Fruit fly (Drosophila melanogaster) whole organism, embryonic: ENCODE data around the gene CG32428.

Experiments
- ATbp ChIP-seq: fragments of 200-800 bp; sonication (Bioruptor generic); optimal IDR thresholded peaks from 2 replicates; lab custom pipeline; 2017; ENCODE audit warnings: missing biosample characterization, mild to moderate bottlenecking, missing genetic modification characterization, missing genetic modification reagents
- CG10147 ChIP-seq: fragments of 200-800 bp; sonication (Bioruptor generic); optimal IDR thresholded peaks from 2 replicates; lab custom pipeline; 2019; ENCODE audit warnings: missing biosample characterization, mild to moderate bottlenecking, missing genetic modification characterization, moderate library complexity
- CG10209 ChIP-seq: fragments of 200-800 bp; sonication (Bioruptor generic); optimal IDR thresholded peaks from 3 replicates; lab custom pipeline; 2017; ENCODE audit warnings: missing biosample characterization, mild to moderate bottlenecking, missing genetic modification characterization, missing genetic modification reagents
- CG11695 ChIP-seq: fragments of 200-800 bp; sonication (Bioruptor generic); IDR thresholded peaks from 3 replicates; pipeline ENCODE4 v1.3.6; 2022; ENCODE audit warnings: missing biosample characterization, missing genetic modification characterization
- CG12071 ChIP-seq: fragments of 200-800 bp; sonication (Bioruptor generic); optimal IDR thresholded peaks from 3 replicates; lab custom pipeline; 2018; ENCODE audit warnings: missing biosample characterization, mild to moderate bottlenecking, missing genetic modification characterization
- CG12219 ChIP-seq: fragments of 200-800 bp; sonication (Bioruptor generic); optimal IDR thresholded peaks from 3 replicates; lab custom pipeline; 2018; ENCODE audit warnings: missing biosample characterization, mild to moderate bottlenecking, missing genetic modification characterization
- CG12659 ChIP-seq: fragments of 200-800 bp; sonication (Bioruptor generic); optimal IDR thresholded peaks from 3 replicates; lab custom pipeline; 2017; ENCODE audit warnings: mild to moderate bottlenecking, missing biosample characterization, missing genetic modification reagents, missing genetic modification characterization
- CG13424 ChIP-seq: fragments of 200-800 bp; sonication (Bioruptor generic); optimal IDR thresholded peaks from 2 replicates; lab custom pipeline; 2019; ENCODE audit warnings: missing biosample characterization, mild to moderate bottlenecking, missing genetic modification characterization, moderate library complexity
- CG14710 ChIP-seq: fragments of 200-800 bp; sonication (Bioruptor generic); optimal IDR thresholded peaks from 3 replicates; lab custom pipeline; 2019; ENCODE audit warnings: missing biosample characterization, mild to moderate bottlenecking, missing genetic modification characterization, moderate library complexity
- CG15514 ChIP-seq: fragments of 200-800 bp; sonication (Bioruptor generic); optimal IDR thresholded peaks from 3 replicates; lab custom pipeline; 2017; ENCODE audit warnings: missing biosample characterization, missing genetic modification characterization, mild to moderate bottlenecking, moderate library complexity, missing genetic modification reagents
- CG15601 ChIP-seq: fragments of 200-800 bp; sonication (Bioruptor generic); optimal IDR thresholded peaks from 3 replicates; lab custom pipeline; 2019; ENCODE audit warnings: missing biosample characterization, mild to moderate bottlenecking, missing genetic modification characterization, moderate library complexity
- CG18599 ChIP-seq: fragments of 200-800 bp; sonication (Bioruptor generic); optimal IDR thresholded peaks from 3 replicates; lab custom pipeline; 2017; ENCODE audit warnings: missing biosample characterization, missing genetic modification characterization, mild to moderate bottlenecking, moderate library complexity, missing genetic modification reagents
- CG31365 ChIP-seq: fragments of 200-800 bp; sonication (Bioruptor generic); optimal IDR thresholded peaks from 2 replicates; lab custom pipeline; 2018; ENCODE audit warnings: missing biosample characterization, mild to moderate bottlenecking, missing genetic modification characterization
- CG33557 ChIP-seq: fragments of 200-800 bp; sonication (Bioruptor generic); optimal IDR thresholded peaks from 2 replicates; lab custom pipeline; 2019; ENCODE audit warnings: missing biosample characterization, mild to moderate bottlenecking, missing genetic modification characterization, moderate library complexity
- CG4328 ChIP-seq: fragments of 200-800 bp; sonication (Bioruptor generic); optimal IDR thresholded peaks from 3 replicates; lab custom pipeline; 2017; ENCODE audit warnings: missing biosample characterization, missing genetic modification reagents, missing genetic modification characterization
- CG4707 ChIP-seq: fragments of 200-800 bp; sonication (Bioruptor generic); optimal IDR thresholded peaks from 2 replicates; lab custom pipeline; 2018; ENCODE audit warnings: missing biosample characterization, mild to moderate bottlenecking, missing genetic modification characterization, moderate library complexity
- CG5245 ChIP-seq: fragments of 200-800 bp; sonication (Bioruptor generic); optimal IDR thresholded peaks from 3 replicates; lab custom pipeline; 2016; ENCODE audit warnings: missing biosample characterization, missing genetic modification characterization
- CG6175 ChIP-seq: fragments of 200-800 bp; sonication (Bioruptor generic); IDR thresholded peaks from 3 replicates; pipeline ENCODE4 v1.3.6; 2022; ENCODE audit warnings: missing biosample characterization, missing genetic modification characterization
- CG6765 ChIP-seq: fragments of 200-800 bp; sonication (Bioruptor generic); optimal IDR thresholded peaks from 3 replicates; lab custom pipeline; 2017; ENCODE audit warnings: missing biosample characterization, mild to moderate bottlenecking, missing genetic modification characterization
- CG7745 ChIP-seq: fragments of 200-800 bp; sonication (Bioruptor generic); optimal IDR thresholded peaks from 2 replicates; lab custom pipeline; 2018; ENCODE audit warnings: missing biosample characterization, mild to moderate bottlenecking, missing genetic modification characterization, moderate library complexity
- CG7839 ChIP-seq: fragments of 200-800 bp; sonication (Bioruptor generic); optimal IDR thresholded peaks from 3 replicates; lab custom pipeline; 2018; ENCODE audit warnings: missing biosample characterization, mild to moderate bottlenecking, missing genetic modification characterization, moderate library complexity
- CG9817 ChIP-seq: fragments of 200-800 bp; sonication (Bioruptor generic); optimal IDR thresholded peaks from 2 replicates; lab custom pipeline; 2018; ENCODE audit warnings: missing biosample characterization, mild to moderate bottlenecking, missing genetic modification characterization, moderate library complexity
- Dek ChIP-seq: fragments of 200-800 bp; sonication (Bioruptor generic); optimal IDR thresholded peaks from 3 replicates; lab custom pipeline; 2019; ENCODE audit warnings: missing biosample characterization, mild to moderate bottlenecking, missing genetic modification characterization, moderate library complexity
- Fer1 ChIP-seq: fragments of 200-800 bp; sonication (Bioruptor generic); optimal IDR thresholded peaks from 2 replicates; lab custom pipeline; 2017; ENCODE audit warnings: missing biosample characterization, mild to moderate bottlenecking, missing genetic modification characterization
- Fer2 ChIP-seq: fragments of 200-800 bp; sonication (Bioruptor generic); optimal IDR thresholded peaks from 2 replicates; lab custom pipeline; 2018; ENCODE audit warnings: missing biosample characterization, mild to moderate bottlenecking, missing genetic modification characterization, moderate library complexity
- HLH3B ChIP-seq: fragments of 200-800 bp; sonication (Bioruptor generic); IDR thresholded peaks from 2 replicates; pipeline ENCODE4 v1.3.6; 2022; ENCODE audit warnings: missing biosample characterization, missing genetic modification characterization
- Hmr ChIP-seq: fragments of 200-800 bp; sonication (Bioruptor generic); optimal IDR thresholded peaks from 3 replicates; lab custom pipeline; 2017; ENCODE audit warnings: mild to moderate bottlenecking, missing biosample characterization, missing genetic modification reagents, missing genetic modification characterization
- Hr51 ChIP-seq, 2 experiments: fragments of 200-800 bp; sonication (Bioruptor generic); optimal IDR thresholded peaks; 2 replicates in 1 of 2; 3 replicates in 1 of 2; lab custom pipeline; 2016 to 2018; ENCODE audit warnings: missing biosample characterization in 2 of 2, missing genetic modification characterization in 2 of 2, mild to moderate bottlenecking in 1 of 2, moderate library complexity in 1 of 2
- Jarid2 ChIP-seq: fragments of 200-800 bp; sonication (Bioruptor generic); optimal IDR thresholded peaks from 3 replicates; lab custom pipeline; 2017; ENCODE audit warnings: mild to moderate bottlenecking, missing biosample characterization, missing genetic modification reagents, missing genetic modification characterization
- Lhr ChIP-seq: fragments of 200-800 bp; sonication (Bioruptor generic); optimal IDR thresholded peaks from 3 replicates; lab custom pipeline; 2017; ENCODE audit warnings: mild to moderate bottlenecking, missing biosample characterization, missing genetic modification reagents, missing genetic modification characterization
- PHDP ChIP-seq: fragments of 200-800 bp; sonication (Bioruptor generic); optimal IDR thresholded peaks from 3 replicates; lab custom pipeline; 2018; ENCODE audit warnings: missing biosample characterization, mild to moderate bottlenecking, missing genetic modification characterization, moderate library complexity
- Rfx ChIP-seq: fragments of 200-800 bp; sonication (Bioruptor generic); IDR thresholded peaks from 2 replicates; pipeline ENCODE4 v1.3.6; 2022; ENCODE audit warnings: missing biosample characterization, missing genetic modification characterization
- Vsx1 ChIP-seq: fragments of 200-800 bp; sonication (Bioruptor generic); optimal IDR thresholded peaks from 2 replicates; lab custom pipeline; 2017; ENCODE audit warnings: missing biosample characterization, mild to moderate bottlenecking, missing genetic modification characterization, missing genetic modification reagents
- Xrp1 ChIP-seq: fragments of 200-800 bp; sonication (Bioruptor generic); IDR thresholded peaks from 2 replicates; pipeline ENCODE4 v1.3.6; 2022; ENCODE audit warnings: missing biosample characterization, missing genetic modification characterization
- bsh ChIP-seq, 2 experiments: fragments of 200-800 bp; sonication (Bioruptor generic); optimal IDR thresholded peaks; 2 replicates each; lab custom pipeline; 2017 to 2018; ENCODE audit warnings: mild to moderate bottlenecking in 2 of 2, missing biosample characterization in 2 of 2, missing genetic modification characterization in 2 of 2, moderate library complexity in 1 of 2
- cwo ChIP-seq: fragments of 200-800 bp; sonication (Bioruptor generic); optimal IDR thresholded peaks from 3 replicates; lab custom pipeline; 2017; ENCODE audit warnings: missing biosample characterization, missing genetic modification characterization, mild to moderate bottlenecking, moderate library complexity, missing genetic modification reagents
- emc ChIP-seq: fragments of 200-800 bp; sonication (Bioruptor generic); optimal IDR thresholded peaks from 2 replicates; lab custom pipeline; 2016; ENCODE audit warnings: missing biosample characterization, missing genetic modification characterization
- hkb ChIP-seq, 2 experiments: fragments of 200-800 bp in 1 of 2; fragments of >200 bp in 1 of 2; sonication (Bioruptor generic) in 1 of 2; IDR thresholded peaks in 1 of 2; optimal IDR thresholded peaks in 1 of 2; 2 replicates each; pipeline versions ENCODE4 v1.3.6 to Lab custom; 2017 to 2022; ENCODE audit warnings: missing biosample characterization in 1 of 2, missing genetic modification characterization in 1 of 2
- lbe ChIP-seq: fragments of 200-800 bp; sonication (Bioruptor generic); optimal IDR thresholded peaks from 2 replicates; lab custom pipeline; 2016; ENCODE audit warnings: missing biosample characterization, mild to moderate bottlenecking, missing genetic modification characterization
- mirr ChIP-seq: fragments of 200-800 bp; sonication (Bioruptor generic); optimal IDR thresholded peaks from 3 replicates; lab custom pipeline; 2018; ENCODE audit warnings: missing biosample characterization, mild to moderate bottlenecking, missing genetic modification characterization
- nom ChIP-seq: fragments of 200-800 bp; sonication (Bioruptor generic); optimal IDR thresholded peaks from 2 replicates; lab custom pipeline; 2017; ENCODE audit warnings: missing biosample characterization, missing genetic modification characterization, mild to moderate bottlenecking, moderate library complexity, missing genetic modification reagents
- onecut ChIP-seq: fragments of 200-800 bp; sonication (Bioruptor generic); IDR thresholded peaks from 2 replicates; pipeline ENCODE4 v1.3.6; 2022; ENCODE audit warnings: missing biosample characterization, missing genetic modification characterization
- otp ChIP-seq: fragments of 200-800 bp; sonication (Bioruptor generic); IDR thresholded peaks from 3 replicates; pipeline ENCODE4, ENCODE4 v1.3.6; 2022; ENCODE audit warnings: missing biosample characterization, missing genetic modification characterization
- tgo ChIP-seq: fragments of 200-800 bp; sonication (Bioruptor generic); IDR thresholded peaks from 3 replicates; pipeline ENCODE4 v1.3.6; 2022; ENCODE audit warnings: missing biosample characterization, missing genetic modification characterization
- unpg ChIP-seq: fragments of 200-800 bp; sonication (Bioruptor generic); optimal IDR thresholded peaks from 3 replicates; lab custom pipeline; 2018; ENCODE audit warnings: missing biosample characterization, mild to moderate bottlenecking, missing genetic modification characterization, moderate library complexity
- vvl ChIP-seq: fragments of 200-800 bp; sonication (Bioruptor generic); IDR thresholded peaks from 2 replicates; pipeline ENCODE4 v1.3.6; 2022; ENCODE audit warnings: missing biosample characterization, missing genetic modification characterization
- wek ChIP-seq: fragments of 200-800 bp; sonication (Bioruptor generic); optimal IDR thresholded peaks from 3 replicates; lab custom pipeline; 2018; ENCODE audit warnings: missing biosample characterization, mild to moderate bottlenecking, missing genetic modification characterization, moderate library complexity

Gene CG32428

dm6 chr3L:20447957-20448356 is 25.6 kb downstream of the CG32428 start:
- TF ChIP-seq CG6175 (GFP tag; lab: Robert Waterston, UW) (no peak), CG10209 (GFP tag; lab: Kevin White, UChicago) (peak; percentile 39), onecut (GFP tag; lab: Robert Waterston, UW) (peak; percentile 8; the same call in 1 of the 2 replicates), Jarid2 (GFP tag; lab: Kevin White, UChicago) (peak; percentile 0), CG7839 (tag; lab: Kevin White, UChicago) (peak; percentile 2), Dek (peak; percentile 30), lbe (GFP tag; lab: Kevin White, UChicago) (peak; percentile 61), CG6765 (GFP tag; lab: Kevin White, UChicago) (peak; percentile 69), CG12659 (GFP tag; lab: Kevin White, UChicago) (peak; percentile 23), CG18599 (GFP tag; lab: Kevin White, UChicago) (peak; percentile 52), CG5245 (no peak), CG12071 (GFP tag; lab: Kevin White, UChicago) (peak; percentile 67), nom (GFP tag; lab: Kevin White, UChicago) (peak; percentile 37), CG4328 (GFP tag; lab: Kevin White, UChicago) (peak; percentile 6), bsh (GFP tag; optimal IDR thresholded peaks at IDR 0.05; lab: Kevin White, UChicago) (peak in 1 of 2 experiments; percentile 5), CG33557 (GFP tag; lab: Kevin White, UChicago) (peak; percentile 55), wek (GFP tag; lab: Kevin White, UChicago) (peak; percentile 51), CG15601 (peak; percentile 37), CG4707 (GFP tag; lab: Kevin White, UChicago) (peak; percentile 7), CG14710 (no peak), CG31365 (tag; lab: Kevin White, UChicago) (peak; percentile 36), hkb (optimal IDR thresholded peaks at IDR 0.05; lab: Kevin White, UChicago) (no peak), hkb (GFP tag; IDR thresholded peaks at IDR 0.05; lab: Robert Waterston, UW) (0 out of 2 replicates have a peak, but pooled peaks have one; percentile 49), CG10147 (GFP tag; lab: Kevin White, UChicago) (peak; percentile 62), CG11695 (GFP tag; lab: Robert Waterston, UW) (0 out of 3 replicates have a peak, but pooled peaks have one; percentile 30), Xrp1 (GFP tag; lab: Robert Waterston, UW) (peak; percentile 20; the same call in 1 of the 2 replicates), PHDP (tag; lab: Kevin White, UChicago) (peak; percentile 69), Fer1 (GFP tag; lab: Kevin White, UChicago) (peak; percentile 75), CG13424 (tag; lab: Kevin White, UChicago) (peak; percentile 27), vvl (no peak), mirr (GFP tag; lab: Kevin White, UChicago) (peak; percentile 20), CG9817 (tag; lab: Kevin White, UChicago) (peak; percentile 29), Hr51 (GFP tag; optimal IDR thresholded peaks at IDR 0.05; lab: Kevin White, UChicago) (peak in 1 of 2 experiments; percentile 5), CG7745 (tag; lab: Kevin White, UChicago) (peak; percentile 83), CG12219 (GFP tag; lab: Kevin White, UChicago) (peak; percentile 29), cwo (GFP tag; lab: Kevin White, UChicago) (no peak), Fer2 (tag; lab: Kevin White, UChicago) (peak; percentile 28), Hmr (GFP tag; lab: Kevin White, UChicago) (peak; percentile 69), CG15514 (GFP tag; lab: Kevin White, UChicago) (peak; percentile 61), Rfx (peak; percentile 25; the same call in 1 of the 2 replicates), ATbp (GFP tag; lab: Kevin White, UChicago) (peak; percentile 52), Lhr (no peak), HLH3B (GFP tag; lab: Robert Waterston, UW) (no peak), otp (GFP tag; lab: Robert Waterston, UW) (0 out of 3 replicates have a peak, but pooled peaks have one; percentile 8), Vsx1 (GFP tag; lab: Kevin White, UChicago) (peak; percentile 69), tgo (no peak), emc (GFP tag; lab: Kevin White, UChicago) (no peak), unpg (peak; percentile 54)
